Fruit fly (Drosophila melanogaster) whole organism, embryonic: Measurements from ENCODE around the gene Ptp36E.

ENCODE experiments used
- CG11456 ChIP-seq: fragments of 200-800 bp; sonication (Bioruptor generic); IDR thresholded peaks from 3 replicates; pipeline ENCODE4 v1.3.6; 2022; ENCODE audit warnings: missing biosample characterization, missing genetic modification characterization
- CG11504 ChIP-seq: fragments of 200-800 bp; sonication (Bioruptor generic); optimal IDR thresholded peaks from 3 replicates; lab custom pipeline; 2019; ENCODE audit warnings: missing biosample characterization, mild to moderate bottlenecking, missing genetic modification characterization, moderate library complexity
- CG15696 ChIP-seq: fragments of 200-800 bp; sonication (Bioruptor generic); optimal IDR thresholded peaks from 2 replicates; lab custom pipeline; 2019; ENCODE audit warnings: missing biosample characterization, mild to moderate bottlenecking, missing genetic modification characterization, moderate library complexity
- CG3163 ChIP-seq: fragments of 200-800 bp; sonication (Bioruptor generic); optimal IDR thresholded peaks from 3 replicates; lab custom pipeline; 2016; ENCODE audit warnings: missing biosample characterization, missing genetic modification characterization
- ac ChIP-seq: fragments of 200-800 bp; sonication (Bioruptor generic); optimal IDR thresholded peaks from 3 replicates; lab custom pipeline; 2017; ENCODE audit warnings: missing biosample characterization, mild to moderate bottlenecking, missing genetic modification characterization
- dan ChIP-seq: fragments of 200-800 bp; sonication (Bioruptor generic); IDR thresholded peaks from 2 replicates; pipeline ENCODE4 v1.3.6; 2022; ENCODE audit warnings: missing biosample characterization, missing genetic modification characterization
- psq ChIP-seq: fragments of 200-800 bp; sonication (Bioruptor generic); optimal IDR thresholded peaks from 2 replicates; lab custom pipeline; 2017; ENCODE audit warnings: missing biosample characterization, missing genetic modification characterization
- tna ChIP-seq: fragments of 200-800 bp; sonication (Bioruptor generic); IDR thresholded peaks from 2 replicates; pipeline ENCODE4 v1.3.6; 2022; ENCODE audit warnings: missing biosample characterization, missing genetic modification characterization; ENCODE audit not compliant: partially characterized antibody

DNA sequence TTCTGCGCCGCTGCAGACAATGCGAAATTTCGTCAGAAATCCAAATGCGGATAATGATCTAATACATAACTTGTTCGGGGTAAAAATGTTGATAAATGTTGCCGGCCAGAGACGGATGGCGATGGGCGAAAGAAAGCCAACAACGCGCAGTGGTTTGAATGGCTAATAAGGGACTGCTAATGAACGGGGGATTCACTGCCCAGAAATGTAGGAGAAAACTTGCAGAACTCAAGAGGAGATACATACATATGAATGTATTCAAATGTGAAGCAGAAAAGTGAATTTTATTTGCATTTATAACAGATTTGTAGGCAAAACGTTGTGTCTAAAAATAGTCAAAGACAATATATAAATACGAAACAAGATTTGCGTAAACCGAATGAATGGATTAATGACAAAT lies 39.0 kb downstream of the Ptp36E start:
- TF ChIP-seq CG11504 (tag; lab: Kevin White, UChicago), result no peak
- no peak for TF ChIP-seq dan
- TF ChIP-seq tna, result no peak
- no peak for TF ChIP-seq CG11456
- no peak for TF ChIP-seq ac (GFP tag; lab: Kevin White, UChicago)
- TF ChIP-seq CG3163 (GFP tag; lab: Kevin White, UChicago), result no peak
- no peak for TF ChIP-seq psq (GFP tag; lab: Kevin White, UChicago)
- TF ChIP-seq CG15696 (tag; lab: Kevin White, UChicago), result no peak
